Worm (Caenorhabditis elegans) whole organism, L3 larva: Measurements from ENCODE around the gene rab-39.
A peak's percentile ranks its signal among the peaks of the same experiment; 100 is the strongest.

Experiments
- ama-1 ChIP-seq: fragments of 150-350 bp; optimal IDR thresholded peaks from 2 replicates; lab custom pipeline; 2018
- ceh-16 ChIP-seq: sonication (generic microtip); optimal IDR thresholded peaks from 2 replicates; lab custom pipeline; 2017; ENCODE audit warnings: missing biosample characterization, missing genetic modification characterization
- ceh-28 ChIP-seq: fragments of 150-350 bp; optimal IDR thresholded peaks from 2 replicates; lab custom pipeline; 2014; ENCODE audit warnings: missing biosample characterization, missing genetic modification reagents, missing genetic modification characterization
- ceh-9 ChIP-seq: sonication (generic microtip); optimal IDR thresholded peaks from 2 replicates; lab custom pipeline; 2018; ENCODE audit warnings: missing biosample characterization, missing genetic modification characterization
- daf-12 ChIP-seq: fragments of 150-350 bp; optimal IDR thresholded peaks from 2 replicates; lab custom pipeline; 2014; ENCODE audit warnings: missing biosample characterization, missing genetic modification reagents, missing genetic modification characterization
- egl-5 ChIP-seq: fragments of 150-350 bp; optimal IDR thresholded peaks from 2 replicates; lab custom pipeline; 2017; ENCODE audit warnings: missing biosample characterization, missing genetic modification reagents, missing genetic modification characterization, inconsistent platforms
- elt-2 ChIP-seq: sonication (generic microtip); optimal IDR thresholded peaks from 2 replicates; lab custom pipeline; 2016; ENCODE audit warnings: missing genetic modification reagents, mild to moderate bottlenecking, missing genetic modification characterization, missing compliant biosample characterization
- elt-3 ChIP-seq, 3 experiments: fragments of 150-350 bp in 1 of 3; sonication (generic microtip) in 2 of 3; optimal IDR thresholded peaks; 2 replicates in 2 of 3; 4 replicates in 1 of 3; lab custom pipeline; 2014 to 2017; ENCODE audit warnings: missing biosample characterization in 3 of 3, missing genetic modification characterization in 3 of 3
- eor-1 ChIP-seq, 2 experiments: fragments of 150-350 bp; optimal IDR thresholded peaks; 2 replicates each; lab custom pipeline; 2014 to 2018; ENCODE audit warnings: missing biosample characterization in 2 of 2, missing genetic modification characterization in 2 of 2
- fkh-10 ChIP-seq: sonication (generic microtip); optimal IDR thresholded peaks from 2 replicates; lab custom pipeline; 2017; ENCODE audit warnings: missing biosample characterization, missing genetic modification reagents, missing genetic modification characterization
- fkh-2 ChIP-seq: fragments of 150-350 bp; optimal IDR thresholded peaks from 2 replicates; lab custom pipeline; 2014; ENCODE audit warnings: missing biosample characterization, missing genetic modification reagents, missing genetic modification characterization
- fos-1 ChIP-seq: fragments of 150-350 bp; optimal IDR thresholded peaks from 2 replicates; lab custom pipeline; 2014; ENCODE audit warnings: missing biosample characterization, missing genetic modification characterization
- jun-1 ChIP-seq: fragments of 150-350 bp; optimal IDR thresholded peaks from 2 replicates; lab custom pipeline; 2014; ENCODE audit warnings: missing biosample characterization, missing genetic modification reagents, missing genetic modification characterization
- lin-15B ChIP-seq: fragments of 150-350 bp; optimal IDR thresholded peaks from 2 replicates; lab custom pipeline; 2014; ENCODE audit warnings: missing biosample characterization, missing genetic modification characterization
- lin-39 ChIP-seq: fragments of 150-350 bp; optimal IDR thresholded peaks from 2 replicates; lab custom pipeline; 2018; ENCODE audit warnings: missing biosample characterization, missing genetic modification reagents, missing genetic modification characterization
- lsy-12 ChIP-seq: sonication (generic microtip); optimal IDR thresholded peaks from 2 replicates; lab custom pipeline; 2016; ENCODE audit warnings: mild to moderate bottlenecking, missing genetic modification characterization, missing compliant biosample characterization
- nfya-1 ChIP-seq: sonication (generic microtip); optimal IDR thresholded peaks from 2 replicates; lab custom pipeline; 2017; ENCODE audit warnings: missing genetic modification characterization, mild to moderate bottlenecking, missing compliant biosample characterization, antibody characterized with exemption, moderate library complexity; ENCODE audit not compliant: insufficient read depth
- nhr-11 ChIP-seq: fragments of 150-350 bp; optimal IDR thresholded peaks from 2 replicates; lab custom pipeline; 2014; ENCODE audit warnings: missing biosample characterization, missing genetic modification characterization
- nhr-12 ChIP-seq: fragments of 150-350 bp; optimal IDR thresholded peaks from 2 replicates; lab custom pipeline; 2014; ENCODE audit warnings: missing biosample characterization, missing genetic modification characterization
- nhr-23 ChIP-seq: fragments of 150-350 bp; optimal IDR thresholded peaks from 2 replicates; lab custom pipeline; 2014; ENCODE audit warnings: missing biosample characterization, missing genetic modification reagents, missing genetic modification characterization
- nhr-28 ChIP-seq: fragments of 150-350 bp; optimal IDR thresholded peaks from 2 replicates; lab custom pipeline; 2014; ENCODE audit warnings: missing biosample characterization, missing genetic modification characterization
- nhr-67 ChIP-seq: fragments of 150-350 bp; optimal IDR thresholded peaks from 2 replicates; lab custom pipeline; 2014; ENCODE audit warnings: missing biosample characterization, missing genetic modification characterization
- nhr-76 ChIP-seq: fragments of 150-350 bp; sonication (generic microtip); optimal IDR thresholded peaks from 5 replicates; lab custom pipeline; 2014; ENCODE audit warnings: missing biosample characterization, missing genetic modification characterization
- nhr-77 ChIP-seq: fragments of 150-350 bp; optimal IDR thresholded peaks from 2 replicates; lab custom pipeline; 2014; ENCODE audit warnings: missing biosample characterization, missing genetic modification characterization
- pha-4 ChIP-seq: fragments of 150-350 bp; optimal IDR thresholded peaks from 2 replicates; lab custom pipeline; 2014; ENCODE audit warnings: missing biosample characterization, missing genetic modification reagents, missing genetic modification characterization
- pqm-1 ChIP-seq: fragments of 150-350 bp; optimal IDR thresholded peaks from 2 replicates; lab custom pipeline; 2017; ENCODE audit warnings: missing biosample characterization, missing genetic modification characterization, inconsistent platforms
- snpc-4 ChIP-seq: fragments of 150-350 bp; optimal IDR thresholded peaks from 2 replicates; lab custom pipeline; 2014; ENCODE audit warnings: missing biosample characterization, missing genetic modification characterization
- tbx-2 ChIP-seq: sonication (generic microtip); optimal IDR thresholded peaks from 2 replicates; lab custom pipeline; 2016; ENCODE audit warnings: mild to moderate bottlenecking, missing genetic modification characterization, missing compliant biosample characterization
- unc-39 ChIP-seq: sonication (generic microtip); optimal IDR thresholded peaks from 4 replicates; lab custom pipeline; 2017; ENCODE audit warnings: missing biosample characterization, missing genetic modification characterization

The rab-39 gene

DNA sequence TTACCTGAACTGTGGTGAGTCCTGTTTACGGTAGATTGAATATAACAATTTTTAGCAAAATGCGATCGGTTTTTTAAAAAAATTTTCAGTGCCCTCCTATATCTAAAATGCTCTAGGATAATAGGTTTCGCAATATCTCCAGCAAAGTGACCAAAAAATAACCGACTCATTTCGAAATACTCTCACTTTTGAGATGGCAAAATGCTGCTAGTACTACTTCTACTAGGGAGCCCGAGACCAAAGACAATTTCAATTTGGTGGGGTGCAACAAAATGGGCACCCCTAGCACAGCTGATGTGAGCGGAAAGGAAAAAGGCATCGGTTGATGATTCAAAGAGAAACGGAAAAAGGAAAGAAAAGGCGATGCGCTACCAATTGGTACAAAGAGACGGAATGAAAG lies 19.2 kb downstream of the rab-39 start:
- TF ChIP-seq pqm-1 (tag; lab: Kevin White, UChicago): no peak

- TF ChIP-seq lin-15B (no peak), pqm-1 (tag; lab: Kevin White, UChicago) (peak; percentile 93), jun-1 (tag; lab: Kevin White, UChicago) (peak; percentile 42), pha-4 (tag; lab: Kevin White, UChicago) (peak; percentile 47), elt-2 (peak; percentile 95), daf-12 (tag; lab: Kevin White, UChicago) (no peak)
These were observed 21.7 kb downstream of the rab-39 start for ce11 chrII:9301065-9301464.

- peak; percentile 89 for TF ChIP-seq egl-5
- peak; percentile 32 for TF ChIP-seq nfya-1 (tag; lab: Kevin White, UChicago)
- peak; percentile 86 for TF ChIP-seq lin-39 (tag; lab: Kevin White, UChicago)
- TF ChIP-seq fos-1 (tag; lab: Kevin White, UChicago): no peak
These were observed 23.0 kb downstream of the rab-39 start for ce11 chrII:9299679-9300078.

ce11 chrII:9295678-9296077 lies 27.0 kb downstream of the rab-39 start, which contains the start of gene C01G6.9:
TSS of gene C01G6.9 (minus strand) at chrII:9295818.
- TF ChIP-seq nfya-1 (tag; lab: Kevin White, UChicago): no peak
- TF ChIP-seq nhr-77 (tag; lab: Kevin White, UChicago): no peak
- no peak for TF ChIP-seq lin-15B
- TF ChIP-seq lsy-12 (tag; lab: Kevin White, UChicago): no peak
- no peak for TF ChIP-seq snpc-4 (tag; lab: Kevin White, UChicago)

DNA sequence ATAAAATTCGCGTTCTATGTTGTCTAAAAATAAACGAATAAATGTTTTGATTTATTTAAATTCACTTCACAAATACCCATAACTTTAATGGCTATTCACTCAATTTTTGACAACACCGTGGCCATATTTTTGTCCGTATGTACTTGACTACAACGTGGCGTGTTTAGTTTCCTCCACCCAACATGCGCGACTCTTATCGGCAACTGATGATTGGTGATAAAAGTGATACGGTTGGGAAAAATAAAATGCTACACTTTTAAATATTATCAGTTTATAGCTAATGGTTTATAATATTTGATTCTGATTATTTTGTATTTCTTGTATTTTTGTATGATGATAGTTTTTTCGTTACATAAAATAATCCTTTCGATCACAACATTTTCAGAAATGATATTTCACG lies 31.1 kb downstream of the rab-39 start, which contains the start of gene acs-7:
Gene acs-7 (plus strand): TSS at position 386 of the 400 bp plus-strand sequence.
- TF ChIP-seq nhr-76 (peak; percentile 81), fos-1 (tag; lab: Kevin White, UChicago) (no peak), eor-1 (tag; optimal IDR thresholded peaks at IDR 0.05; lab: Kevin White, UChicago) (no peak), ceh-28 (tag; lab: Kevin White, UChicago) (no peak), ceh-16 (tag; lab: Kevin White, UChicago) (no peak), pqm-1 (tag; lab: Kevin White, UChicago) (peak; percentile 99), unc-39 (tag; lab: Kevin White, UChicago) (no peak), nfya-1 (tag; lab: Kevin White, UChicago) (peak; percentile 34), elt-3 (tag; optimal IDR thresholded peaks at IDR 0.05; lab: Kevin White, UChicago) (no peak), elt-2 (peak; percentile 98), jun-1 (tag; lab: Kevin White, UChicago) (peak; percentile 64), pha-4 (tag; lab: Kevin White, UChicago) (peak; percentile 64)

DNA sequence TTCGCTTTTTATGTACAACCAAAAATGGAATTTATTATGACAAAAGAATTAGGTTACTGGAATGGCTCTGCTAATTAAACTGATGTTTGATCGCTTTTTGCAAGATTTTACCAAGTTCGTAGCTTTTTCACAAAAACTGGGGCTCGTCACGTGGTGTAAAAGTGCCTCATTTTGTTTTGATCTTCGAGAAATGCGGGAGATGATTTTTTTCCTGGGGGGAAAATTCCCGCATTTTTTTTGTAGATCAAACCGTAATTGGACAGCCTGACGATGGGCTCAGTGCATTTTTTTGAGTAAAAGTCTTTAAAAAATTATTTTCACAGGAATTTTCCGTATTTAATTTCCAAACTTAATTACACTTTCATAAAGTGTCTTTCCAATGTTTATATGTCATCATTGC lies 33.6 kb downstream of the rab-39 start:
- TF ChIP-seq elt-2 (no peak), tbx-2 (tag; lab: Kevin White, UChicago) (no peak), elt-3 (tag; optimal IDR thresholded peaks at IDR 0.05; lab: Kevin White, UChicago) (no peak), nhr-12 (tag; lab: Kevin White, UChicago) (no peak), ama-1 (no peak), nhr-11 (tag; lab: Kevin White, UChicago) (no peak), pha-4 (tag; lab: Kevin White, UChicago) (no peak), pqm-1 (tag; lab: Kevin White, UChicago) (no peak), nhr-28 (no peak), lin-39 (tag; lab: Kevin White, UChicago) (no peak), ceh-9 (tag; lab: Kevin White, UChicago) (no peak), fkh-10 (GFP tag; lab: Kevin White, UChicago) (no peak), nhr-23 (no peak), nhr-77 (tag; lab: Kevin White, UChicago) (no peak), fkh-2 (tag; lab: Kevin White, UChicago) (no peak), daf-12 (tag; lab: Kevin White, UChicago) (no peak), egl-5 (no peak), nhr-67 (tag; lab: Kevin White, UChicago) (no peak)
